Worm (Caenorhabditis elegans) whole organism, early embryonic: Measurements from ENCODE around the gene cmd-1.

Source experiments
- F13C5.2 ChIP-seq: sonication (generic microtip); optimal IDR thresholded peaks from 2 replicates; lab custom pipeline; 2017; ENCODE audit warnings: mild to moderate bottlenecking, missing genetic modification characterization, inconsistent platforms, missing compliant biosample characterization
- aly-1 ChIP-seq: sonication (generic microtip); optimal IDR thresholded peaks from 2 replicates; lab custom pipeline; 2016; ENCODE audit warnings: missing genetic modification characterization, missing compliant biosample characterization
- ama-1 ChIP-seq: fragments of 150-350 bp; optimal IDR thresholded peaks from 2 replicates; lab custom pipeline; 2014
- ceh-36 ChIP-seq: sonication (generic microtip); optimal IDR thresholded peaks from 2 replicates; lab custom pipeline; 2016; ENCODE audit warnings: missing genetic modification characterization, inconsistent platforms, missing compliant biosample characterization
- flt-1 ChIP-seq: fragments of 200-800 bp; sonication (Bioruptor generic); IDR thresholded peaks from 2 replicates; pipeline ENCODE4 v1.3.6; 2022; ENCODE audit warnings: missing genetic modification characterization, missing compliant biosample characterization
- hmg-4 ChIP-seq: fragments of 200-800 bp; sonication (Bioruptor generic); optimal IDR thresholded peaks from 2 replicates; lab custom pipeline; 2018; ENCODE audit warnings: mild to moderate bottlenecking, missing genetic modification characterization, missing compliant biosample characterization
- pes-1 ChIP-seq: fragments of 200-800 bp; sonication (Bioruptor generic); IDR thresholded peaks from 2 replicates; pipeline ENCODE4 v1.3.6; 2022; ENCODE audit warnings: missing genetic modification reagents, missing genetic modification characterization, missing compliant biosample characterization
- sea-1 ChIP-seq: fragments of 200-800 bp; sonication (Bioruptor generic); conservative IDR thresholded peaks from 2 replicates; pipeline ENCODE4 v1.3.6; 2022; ENCODE audit warnings: missing genetic modification characterization, missing compliant biosample characterization
- tbx-37 ChIP-seq: fragments of 200-800 bp; sonication (Bioruptor generic); conservative IDR thresholded peaks from 2 replicates; pipeline ENCODE4 v1.3.6; 2022; ENCODE audit warnings: missing genetic modification reagents, missing genetic modification characterization, missing compliant biosample characterization

DNA sequence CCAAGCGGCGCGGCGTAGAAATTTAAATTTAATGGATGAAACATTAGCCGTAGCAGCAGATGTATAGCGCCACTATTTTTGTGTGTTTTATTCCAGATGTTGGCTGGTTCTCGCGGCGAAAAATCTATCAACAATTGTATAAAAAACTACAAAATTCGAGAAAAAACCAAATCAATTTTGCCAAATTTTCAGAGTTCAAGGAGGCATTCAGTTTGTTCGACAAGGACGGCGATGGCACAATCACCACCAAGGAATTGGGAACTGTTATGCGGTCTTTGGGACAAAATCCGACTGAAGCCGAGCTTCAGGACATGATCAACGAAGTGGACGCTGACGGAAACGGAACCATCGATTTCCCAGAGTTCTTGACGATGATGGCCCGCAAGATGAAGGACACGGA is 360 bp downstream of the cmd-1 start:
- TF ChIP-seq ceh-36 (no peak), flt-1 (GFP tag; lab: Robert Waterston, UW) (no peak), F13C5.2 (tag; lab: Kevin White, UChicago) (no peak), ama-1 (lab: Kevin White, UChicago) (no peak), sea-1 (GFP tag; lab: Robert Waterston, UW) (no peak), pes-1 (GFP tag; lab: Robert Waterston, UW) (no peak), tbx-37 (GFP tag; lab: Robert Waterston, UW) (no peak), aly-1 (no peak), hmg-4 (no peak)
